Fruit fly (Drosophila melanogaster): ENCODE results near the gene rictor.

rictor gene

DNA sequence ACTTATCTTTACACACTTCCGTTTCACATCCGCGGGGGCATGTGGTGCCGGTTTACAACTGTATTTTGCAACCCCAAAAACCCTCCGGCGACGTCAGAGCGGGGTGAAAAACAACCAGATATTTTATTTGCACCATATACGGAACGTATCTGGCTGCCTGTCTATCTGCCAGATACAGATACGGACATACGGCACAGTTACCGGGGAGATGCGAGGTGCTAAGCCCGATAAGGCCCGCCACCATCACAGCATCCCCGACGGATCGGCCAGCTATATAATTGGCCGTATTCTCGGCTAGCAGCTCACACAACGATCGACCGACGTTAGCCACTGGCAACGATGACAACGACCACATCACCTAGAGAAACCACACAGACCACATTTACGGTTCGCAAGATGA, 48.1 kb downstream of the rictor start, which contains the start of gene Mur18B:
Gene Mur18B (plus strand): TSS at position 301 of the 400 bp plus-strand sequence.
- TF ChIP-seq usp (GFP tag; optimal IDR thresholded peaks at IDR 0.05) = no peak
- TF ChIP-seq EcR (GFP tag; optimal IDR thresholded peaks at IDR 0.05) = no peak
- TF ChIP-seq pan (optimal IDR thresholded peaks at IDR 0.05) = no peak
- TF ChIP-seq Dll (optimal IDR thresholded peaks at IDR 0.05) = no peak
- TF ChIP-seq psq (optimal IDR thresholded peaks at IDR 0.05) = no peak
- TF ChIP-seq CG8478 (optimal IDR thresholded peaks at IDR 0.05) = no peak

DNA sequence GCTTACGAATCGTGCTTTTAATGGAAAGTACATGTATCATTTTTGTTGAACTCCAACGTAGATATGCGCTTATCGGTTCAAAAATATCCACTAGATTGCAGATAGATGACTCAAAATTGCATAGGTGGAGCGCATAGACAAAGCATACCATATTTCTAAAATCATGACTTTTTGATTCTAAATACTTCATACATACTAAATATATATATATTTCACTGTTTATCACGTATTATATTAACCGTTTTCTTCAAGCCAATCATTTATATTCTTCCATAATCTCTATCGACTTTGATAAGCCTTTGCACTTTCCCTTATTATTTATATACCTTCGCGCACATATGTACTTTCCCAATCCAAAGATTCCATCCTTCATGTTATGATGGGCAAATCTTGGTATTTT, 49.1 kb downstream of the rictor start, which contains the start of gene CG14195:
Gene CG14195 (minus strand): TSS at position 101 of the 400 bp plus-strand sequence.
- TF ChIP-seq pan (optimal IDR thresholded peaks at IDR 0.05) (no peak), Dll (optimal IDR thresholded peaks at IDR 0.05) (no peak), usp (GFP tag; optimal IDR thresholded peaks at IDR 0.05) (no peak), CG8478 (optimal IDR thresholded peaks at IDR 0.05) (no peak), EcR (GFP tag; optimal IDR thresholded peaks at IDR 0.05) (no peak), psq (optimal IDR thresholded peaks at IDR 0.05) (no peak)

DNA sequence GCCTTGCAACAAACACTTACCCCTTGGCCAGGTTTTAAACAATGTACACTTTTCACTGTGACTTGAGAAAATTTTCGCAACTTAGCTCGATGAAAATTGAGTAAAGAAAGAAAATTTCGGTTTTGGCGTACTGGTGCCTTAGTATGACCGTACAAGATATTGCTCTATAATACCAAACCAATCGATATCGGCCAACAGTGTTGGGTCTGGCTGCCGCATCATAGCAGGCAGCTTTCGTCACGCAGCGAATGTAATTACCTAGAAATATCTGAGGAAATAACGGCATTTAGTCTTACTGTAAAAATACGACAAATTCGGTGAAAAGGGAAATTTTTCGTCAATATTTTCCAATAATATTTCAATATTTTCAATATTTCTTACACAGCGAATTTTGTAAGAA, 53.0 kb downstream of the rictor start, which contains the start of gene Ulp1:
Gene Ulp1 (minus strand): TSS at position 174 of the 400 bp plus-strand sequence.
- TF ChIP-seq Dll (optimal IDR thresholded peaks at IDR 0.05) (no peak), pan (optimal IDR thresholded peaks at IDR 0.05) (no peak), psq (optimal IDR thresholded peaks at IDR 0.05) (no peak), EcR (GFP tag; optimal IDR thresholded peaks at IDR 0.05) (no peak), CG8478 (optimal IDR thresholded peaks at IDR 0.05) (no peak), usp (GFP tag; optimal IDR thresholded peaks at IDR 0.05) (no peak)
